Worm (Caenorhabditis elegans): ENCODE measurements around the gene irld-63.
A peak's percentile ranks its signal among the peaks of the same experiment; 100 is the strongest.

Gene irld-63

DNA sequence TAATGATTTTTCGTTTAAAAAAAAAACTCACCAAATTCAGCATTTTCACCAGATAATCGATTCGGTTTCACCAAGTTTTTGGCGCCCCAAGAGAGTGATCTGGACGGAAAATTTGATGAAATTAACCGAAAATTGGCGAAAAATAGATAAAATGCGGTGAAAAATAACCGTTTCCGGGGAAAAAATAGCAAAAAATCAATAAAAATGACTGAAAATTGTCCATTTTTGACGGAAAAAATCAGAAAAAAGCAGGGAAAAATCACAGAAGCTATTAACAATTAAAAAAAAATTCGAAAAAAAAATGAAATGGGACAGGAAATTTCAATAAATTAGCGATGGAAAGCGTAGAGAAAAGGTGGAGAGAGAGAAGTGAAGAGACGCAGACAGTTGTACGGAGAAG lies 17.0 kb upstream of the irld-63 start, which contains the start of gene ubc-15:
Gene ubc-15 (minus strand): TSS at position 101 of the 400 bp plus-strand sequence.
- TF ChIP-seq ceh-16 (tag; optimal IDR thresholded peaks at IDR 0.05) = no peak
- no peak for TF ChIP-seq mdl-1 (tag; optimal IDR thresholded peaks at IDR 0.05)
- no peak for TF ChIP-seq zag-1 (tag; optimal IDR thresholded peaks at IDR 0.05)
- TF ChIP-seq unc-62 (GFP tag; optimal IDR thresholded peaks at IDR 0.05) = no peak
- peak; percentile 5 for TF ChIP-seq unc-55 (GFP tag; optimal IDR thresholded peaks at IDR 0.05)
- TF ChIP-seq nhr-11 (tag; optimal IDR thresholded peaks at IDR 0.05) = no peak
- TF ChIP-seq nhr-12 (tag; optimal IDR thresholded peaks at IDR 0.05) = no peak

DNA sequence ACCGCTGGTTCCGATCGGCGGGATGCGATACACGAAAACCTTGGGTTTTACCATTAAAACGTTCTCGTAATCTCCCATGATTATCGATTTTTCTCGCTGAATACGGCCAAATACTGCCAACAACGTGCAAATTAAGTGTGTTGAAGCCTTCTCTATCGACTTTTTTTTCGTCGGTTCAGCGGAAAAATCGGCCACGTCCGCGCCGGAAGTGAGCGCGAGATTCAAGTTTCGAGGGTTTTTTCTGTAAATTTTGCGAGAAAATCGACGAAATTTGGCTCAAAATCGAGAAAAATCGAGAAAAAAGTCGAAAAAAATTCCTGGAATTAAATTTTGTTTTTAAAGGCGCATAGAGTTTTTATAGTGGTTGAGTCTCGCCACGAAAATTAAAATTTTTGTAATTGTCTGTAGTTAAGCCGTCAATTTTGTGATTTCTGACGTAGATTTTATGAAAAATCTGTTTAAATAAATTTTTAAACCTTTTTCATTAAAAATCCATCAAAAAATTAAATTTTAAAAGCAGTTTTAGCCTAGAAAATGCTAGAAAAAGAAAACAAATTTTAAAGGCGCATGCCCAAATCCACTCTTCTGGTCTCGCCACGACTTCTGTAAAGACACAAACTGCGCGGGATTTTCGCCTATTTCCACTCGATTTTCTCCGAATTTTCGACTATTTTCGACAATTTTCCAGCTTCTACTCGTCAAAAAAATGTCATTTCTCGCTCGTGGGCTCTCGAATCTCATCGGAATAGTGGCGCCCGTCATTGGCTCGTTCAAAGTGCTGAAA lies 11.3 kb upstream of the irld-63 start, which contains the start of the genes ncap-1 and Y110A2AR.1:
Gene ncap-1 (minus strand): TSS at position 241 of the 784 bp plus-strand sequence.
Gene Y110A2AR.1 (plus strand): TSS at position 637 of the 784 bp plus-strand sequence.
- TF ChIP-seq lsy-2 (tag; optimal IDR thresholded peaks at IDR 0.05) (peak in 1 of 2 experiments; percentile 25), gmeb-1 (tag; optimal IDR thresholded peaks at IDR 0.05) (peak; percentile 27), nhr-6 (tag; optimal IDR thresholded peaks at IDR 0.05) (no peak), C34F6.9 (tag; optimal IDR thresholded peaks at IDR 0.05) (peak; percentile 19), ceh-82 (tag; optimal IDR thresholded peaks at IDR 0.05) (no peak), unc-55 (GFP tag; optimal IDR thresholded peaks at IDR 0.05) (peak; percentile 34), nhr-11 (tag; optimal IDR thresholded peaks at IDR 0.05) (no peak)

DNA sequence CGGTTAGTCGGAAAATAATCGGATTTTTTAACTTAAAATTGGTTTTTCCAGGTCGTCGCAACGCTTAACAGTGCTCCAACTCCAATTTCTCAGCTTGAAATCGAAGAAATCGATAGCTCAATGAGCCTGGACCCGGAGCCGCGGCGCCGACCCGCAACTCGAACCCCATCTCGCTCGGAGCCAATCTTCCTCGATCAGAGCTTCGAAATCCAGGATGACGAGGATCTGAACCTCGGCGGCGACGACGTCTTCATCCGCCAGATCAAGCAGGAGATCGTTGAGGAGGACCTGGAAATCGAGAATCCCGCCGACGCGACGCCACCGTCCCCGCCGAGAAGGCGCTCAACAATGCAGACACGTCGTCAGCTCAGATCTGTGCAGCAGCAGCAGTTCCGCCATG lies 10.3 kb upstream of the irld-63 start:
- TF ChIP-seq fos-1 (tag; optimal IDR thresholded peaks at IDR 0.05) (no peak), elt-3 (tag; optimal IDR thresholded peaks at IDR 0.05) (no peak), nhr-25 (tag; optimal IDR thresholded peaks at IDR 0.05) (no peak), nhr-12 (tag; optimal IDR thresholded peaks at IDR 0.05) (no peak), ztf-4 (tag; optimal IDR thresholded peaks at IDR 0.05) (no peak), unc-55 (GFP tag; optimal IDR thresholded peaks at IDR 0.05) (no peak), nhr-237 (tag; optimal IDR thresholded peaks at IDR 0.05) (no peak), lin-13 (GFP tag; optimal IDR thresholded peaks at IDR 0.05) (no peak), nhr-77 (tag; optimal IDR thresholded peaks at IDR 0.05) (no peak), lin-39 (tag; optimal IDR thresholded peaks at IDR 0.05) (no peak), lin-11 (tag; optimal IDR thresholded peaks at IDR 0.05) (no peak), gmeb-1 (tag; optimal IDR thresholded peaks at IDR 0.05) (no peak), nhr-6 (tag; optimal IDR thresholded peaks at IDR 0.05) (no peak), elt-1 (tag; optimal IDR thresholded peaks at IDR 0.05) (no peak), F13H6.1 (tag; optimal IDR thresholded peaks at IDR 0.05) (no peak), nhr-10 (tag; optimal IDR thresholded peaks at IDR 0.05) (no peak), unc-62 (GFP tag; optimal IDR thresholded peaks at IDR 0.05) (no peak), ztf-11 (tag; optimal IDR thresholded peaks at IDR 0.05) (no peak), unc-39 (tag; optimal IDR thresholded peaks at IDR 0.05) (no peak)

DNA sequence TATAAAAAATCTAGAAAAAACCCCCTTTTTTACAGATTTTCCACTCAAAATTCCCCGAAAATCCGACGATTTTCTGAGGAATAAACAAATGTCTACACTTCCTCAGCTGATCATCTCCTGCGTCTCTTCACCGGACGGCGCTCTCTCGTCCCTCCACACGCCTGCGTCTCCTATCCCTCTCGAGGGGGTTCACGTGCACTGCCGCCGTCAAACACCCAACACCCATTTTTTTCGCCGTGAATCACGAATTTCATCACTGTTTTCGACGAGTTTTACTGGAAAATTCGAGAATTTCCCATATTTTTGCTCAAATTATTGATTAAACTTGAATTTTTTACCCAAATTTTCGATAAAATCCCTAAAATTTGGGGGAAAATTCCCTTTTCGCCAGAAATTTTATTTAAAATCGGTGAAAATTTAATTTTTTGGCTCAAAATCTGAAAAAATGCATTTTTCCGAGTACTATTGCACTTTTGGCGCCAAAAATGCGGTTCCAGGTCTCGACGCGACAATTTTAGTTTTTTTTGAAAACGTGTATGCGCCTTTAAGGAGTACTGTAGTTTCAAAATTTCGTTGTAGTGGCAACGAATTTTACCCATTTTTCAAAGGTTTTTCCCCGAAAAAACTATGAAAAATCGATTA lies 9.6 kb upstream of the irld-63 start:
- TF ChIP-seq nhr-129 (tag; optimal IDR thresholded peaks at IDR 0.05) = peak; percentile 48
- TF ChIP-seq nhr-237 (tag; optimal IDR thresholded peaks at IDR 0.05) = no peak
- no peak for TF ChIP-seq mab-5 (tag; optimal IDR thresholded peaks at IDR 0.05)
- peak; percentile 26 to 62 for TF ChIP-seq lsy-2 (tag; optimal IDR thresholded peaks at IDR 0.05)
- TF ChIP-seq C34F6.9 (tag; optimal IDR thresholded peaks at IDR 0.05) = peak; percentile 80
- TF ChIP-seq lin-11 (tag; optimal IDR thresholded peaks at IDR 0.05) = peak; percentile 6
- no peak for TF ChIP-seq ZK546.5 (tag; optimal IDR thresholded peaks at IDR 0.05)
- TF ChIP-seq mdl-1 (tag; optimal IDR thresholded peaks at IDR 0.05) = peak; percentile 70 to 82
- TF ChIP-seq ceh-16 (tag; optimal IDR thresholded peaks at IDR 0.05) = no peak
- TF ChIP-seq unc-55 (GFP tag; optimal IDR thresholded peaks at IDR 0.05) = peak; percentile 64
- peak; percentile 52 for TF ChIP-seq sma-9 (GFP tag; optimal IDR thresholded peaks at IDR 0.05)
- TF ChIP-seq sma-9 (tag; optimal IDR thresholded peaks at IDR 0.05) = no peak
- peak; percentile 1 for TF ChIP-seq lin-13 (GFP tag; optimal IDR thresholded peaks at IDR 0.05)
- peak; percentile 28 for TF ChIP-seq crh-2 (tag; optimal IDR thresholded peaks at IDR 0.05)
- peak; percentile 15 for TF ChIP-seq sma-3 (GFP tag; optimal IDR thresholded peaks at IDR 0.05)
- TF ChIP-seq nhr-25 (tag; optimal IDR thresholded peaks at IDR 0.05) = peak; percentile 35
- TF ChIP-seq gmeb-1 (tag; optimal IDR thresholded peaks at IDR 0.05) = peak; percentile 27
- peak; percentile 61 for TF ChIP-seq fos-1 (tag; optimal IDR thresholded peaks at IDR 0.05)
- TF ChIP-seq F13H6.1 (tag; optimal IDR thresholded peaks at IDR 0.05) = peak; percentile 7

All from whole organism, L2 larva.